Worm (Caenorhabditis elegans) whole organism, L4 larva: ENCODE data around the gene clpr-2.

Experiments used
- F26F4.8 ChIP-seq: fragments of 200-800 bp; sonication (Bioruptor generic); conservative IDR thresholded peaks from 2 replicates; pipeline ENCODE4 v1.3.6; 2022; ENCODE audit warnings: missing genetic modification characterization, missing compliant biosample characterization
- Y5F2A.4 ChIP-seq: fragments of 200-800 bp; sonication (Bioruptor generic); optimal IDR thresholded peaks from 2 replicates; lab custom pipeline; 2018; ENCODE audit warnings: mild to moderate bottlenecking, missing genetic modification characterization, missing compliant biosample characterization
- ama-1 ChIP-seq: fragments of 150-350 bp; optimal IDR thresholded peaks from 2 replicates; lab custom pipeline; 2014; ENCODE audit warnings: inconsistent platforms, mixed read lengths
- dpl-1 ChIP-seq: fragments of 150-350 bp; optimal IDR thresholded peaks from 2 replicates; lab custom pipeline; 2014; ENCODE audit warnings: missing biosample characterization, missing genetic modification reagents, missing genetic modification characterization
- lir-3 ChIP-seq: sonication (generic microtip); optimal IDR thresholded peaks from 2 replicates; lab custom pipeline; 2016; ENCODE audit warnings: mild to moderate bottlenecking, missing genetic modification characterization, missing compliant biosample characterization
- nhr-76 ChIP-seq: fragments of 150-350 bp; optimal IDR thresholded peaks from 2 replicates; lab custom pipeline; 2014; ENCODE audit warnings: missing biosample characterization, missing genetic modification characterization
- pqm-1 ChIP-seq: sonication (generic microtip); optimal IDR thresholded peaks from 2 replicates; lab custom pipeline; 2017; ENCODE audit warnings: missing biosample characterization, missing genetic modification characterization
- snpc-4 ChIP-seq: fragments of 150-350 bp; optimal IDR thresholded peaks from 2 replicates; lab custom pipeline; 2014; ENCODE audit warnings: missing biosample characterization, missing genetic modification characterization

ce11 chrII:1301554-1301953 lies 42.8 kb downstream of the clpr-2 start, which contains the start of gene glb-31:
- no peak for TF ChIP-seq ama-1 (lab: Kevin White, UChicago)
- no peak for TF ChIP-seq Y5F2A.4
- TF ChIP-seq F26F4.8 (GFP tag; lab: Robert Waterston, UW) = no peak
- no peak for TF ChIP-seq pqm-1 (tag; lab: Kevin White, UChicago)
- TF ChIP-seq dpl-1 (GFP tag; lab: Kevin White, UChicago) = no peak
- no peak for TF ChIP-seq nhr-76
- TF ChIP-seq lir-3 = no peak
- no peak for TF ChIP-seq snpc-4
